Fruit fly (Drosophila melanogaster): Measurements from ENCODE around the gene baz.

dm6 chrX:17205028-17205427, 45.2 kb downstream of the baz start:
- TF ChIP-seq sisA (GFP tag; IDR thresholded peaks at IDR 0.05), result no peak
- TF ChIP-seq al (GFP tag; IDR thresholded peaks at IDR 0.05), result no peak
- TF ChIP-seq Six4 (GFP tag; optimal IDR thresholded peaks at IDR 0.05), result no peak
- no peak for TF ChIP-seq CG8089 (GFP tag; optimal IDR thresholded peaks at IDR 0.05)
- TF ChIP-seq CG7745 (tag; optimal IDR thresholded peaks at IDR 0.05), result no peak
- no peak for TF ChIP-seq CG7271 (tag; optimal IDR thresholded peaks at IDR 0.05)
- TF ChIP-seq CG1792 (GFP tag; optimal IDR thresholded peaks at IDR 0.05), result no peak
- no peak for TF ChIP-seq pfk (GFP tag; optimal IDR thresholded peaks at IDR 0.05)

Measured in whole organism, embryonic.